Worm (Caenorhabditis elegans): ENCODE measurements around the gene F15G9.2.

ce11 chrX:9719070-9719469 lies 5.6 kb upstream of the F15G9.2 start:
- TF ChIP-seq nhr-23 (tag; optimal IDR thresholded peaks at IDR 0.05) (no peak), snpc-4 (tag; optimal IDR thresholded peaks at IDR 0.05) (no peak), aly-2 (tag; optimal IDR thresholded peaks at IDR 0.05) (no peak), nhr-10 (tag; optimal IDR thresholded peaks at IDR 0.05) (no peak), nhr-12 (tag; optimal IDR thresholded peaks at IDR 0.05) (no peak), ceh-16 (tag; optimal IDR thresholded peaks at IDR 0.05) (no peak)

All from whole organism, L2 larva.